Fruit fly (Drosophila melanogaster) Kc167 (cell line): ENCODE data around the gene CG18558.

Source experiments
- Myc ChIP-seq: fragments of >200 bp; optimal IDR thresholded peaks from 2 replicates; lab custom pipeline; 2017; ENCODE audit warnings: missing external identifiers
- Sin3A ChIP-seq: fragments of >200 bp; optimal IDR thresholded peaks from 2 replicates; lab custom pipeline; 2018; ENCODE audit warnings: missing external identifiers
- h ChIP-seq: fragments of >200 bp; optimal IDR thresholded peaks from 3 replicates; lab custom pipeline; 2018; ENCODE audit warnings: missing external identifiers
- insv ChIP-seq: fragments of >200 bp; optimal IDR thresholded peaks from 3 replicates; lab custom pipeline; 2018; ENCODE audit warnings: missing external identifiers
- psq ChIP-seq: fragments of >200 bp; optimal IDR thresholded peaks from 2 replicates; lab custom pipeline; 2017; ENCODE audit warnings: missing external identifiers
- ttk ChIP-seq: sonication (Bioruptor generic); optimal IDR thresholded peaks from 2 replicates; lab custom pipeline; 2017; ENCODE audit warnings: missing external identifiers

DNA sequence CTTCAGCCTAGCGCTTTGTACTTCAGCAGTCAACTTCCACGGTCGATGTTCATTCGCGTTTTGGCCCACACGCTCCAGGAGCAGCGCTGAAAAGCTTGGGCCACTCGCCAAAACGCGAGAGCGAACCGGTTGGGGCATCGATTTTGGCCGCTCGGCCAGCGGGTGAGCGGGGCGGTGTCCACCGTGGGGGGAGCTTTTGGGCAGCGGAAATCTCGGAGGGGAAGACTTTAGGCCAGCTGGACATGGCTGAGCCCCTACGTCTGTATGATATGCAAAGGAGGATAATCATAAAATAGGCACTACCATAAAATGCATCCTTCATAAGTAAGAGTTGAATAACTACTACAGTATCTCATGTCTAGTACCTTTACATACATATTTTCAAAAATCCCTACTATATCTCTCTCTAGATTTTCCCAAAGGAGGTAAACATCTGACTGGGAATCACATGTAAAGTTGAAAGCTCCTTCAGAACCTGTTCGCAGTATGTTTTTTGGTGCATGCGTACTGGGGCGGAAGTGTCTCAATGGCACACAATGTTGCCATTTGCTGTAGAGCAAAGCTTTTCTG, 44.3 kb downstream of the CG18558 start, which contains the start of gene Syt1:
- TF ChIP-seq Myc (lab: Kevin White, UChicago): no peak
- TF ChIP-seq Sin3A (lab: Kevin White, UChicago): no peak
- no peak for TF ChIP-seq h (lab: Kevin White, UChicago)
- TF ChIP-seq ttk: no peak
- TF ChIP-seq psq (lab: Kevin White, UChicago): no peak
- TF ChIP-seq insv (lab: Kevin White, UChicago): no peak
